Worm (Caenorhabditis elegans) whole organism, L4 larva: ENCODE results near the gene W09C2.8.

Experiments used
- F26F4.8 ChIP-seq: fragments of 200-800 bp; sonication (Bioruptor generic); conservative IDR thresholded peaks from 2 replicates; pipeline ENCODE4 v1.3.6; 2022; ENCODE audit warnings: missing genetic modification characterization, missing compliant biosample characterization
- F49E8.2 ChIP-seq: sonication (generic microtip); optimal IDR thresholded peaks from 2 replicates; lab custom pipeline; 2016; ENCODE audit warnings: missing compliant biosample characterization, mild to moderate bottlenecking, missing genetic modification characterization, borderline replicate concordance
- R02D3.7 ChIP-seq: fragments of 150-350 bp; sonication (generic microtip); optimal IDR thresholded peaks from 3 replicates; lab custom pipeline; 2014; ENCODE audit warnings: missing biosample characterization, missing genetic modification characterization
- T26A8.4 ChIP-seq: fragments of 200-800 bp; sonication (Bioruptor generic); IDR thresholded peaks from 2 replicates; pipeline ENCODE4 v1.3.6; 2022; ENCODE audit warnings: missing genetic modification characterization, missing compliant biosample characterization
- Y105C5A.15 ChIP-seq: fragments of 200-800 bp; sonication (Bioruptor generic); IDR thresholded peaks from 2 replicates; pipeline ENCODE4 v1.3.6; 2022; ENCODE audit warnings: missing genetic modification characterization, missing compliant biosample characterization
- Y48G9A.11 ChIP-seq: fragments of 200-800 bp; sonication (Bioruptor generic); IDR thresholded peaks from 2 replicates; pipeline ENCODE4 v1.3.6; 2022; ENCODE audit warnings: missing genetic modification reagents, missing genetic modification characterization, missing compliant biosample characterization
- arid-1 ChIP-seq: fragments of 200-800 bp; sonication (Bioruptor generic); conservative IDR thresholded peaks from 2 replicates; pipeline ENCODE4 v1.3.6; 2022; ENCODE audit warnings: missing genetic modification reagents, missing genetic modification characterization, missing compliant biosample characterization
- attf-4 ChIP-seq: sonication (generic microtip); optimal IDR thresholded peaks from 3 replicates; lab custom pipeline; 2017; ENCODE audit warnings: missing biosample characterization, missing genetic modification characterization
- ceh-20 ChIP-seq: fragments of 200-800 bp; sonication (Bioruptor generic); IDR thresholded peaks from 2 replicates; pipeline ENCODE4 v1.3.6; 2022; ENCODE audit warnings: missing genetic modification reagents, missing genetic modification characterization, missing compliant biosample characterization
- ceh-32 ChIP-seq: sonication (generic microtip); optimal IDR thresholded peaks from 2 replicates; lab custom pipeline; 2016; ENCODE audit warnings: mild to moderate bottlenecking, missing genetic modification characterization, missing compliant biosample characterization; ENCODE audit not compliant: poor library complexity
- ceh-44 ChIP-seq: fragments of 200-800 bp; sonication (Bioruptor generic); IDR thresholded peaks from 2 replicates; pipeline ENCODE4 v1.3.6; 2022; ENCODE audit warnings: missing genetic modification reagents, missing genetic modification characterization, missing compliant biosample characterization
- daf-12 ChIP-seq: fragments of 150-350 bp; optimal IDR thresholded peaks from 2 replicates; lab custom pipeline; 2014; ENCODE audit warnings: missing biosample characterization, missing genetic modification reagents, missing genetic modification characterization
- daf-16 ChIP-seq, 3 experiments: sonication (generic microtip); optimal IDR thresholded peaks; 2 replicates each; lab custom pipeline; 2016 to 2017; ENCODE audit warnings: missing genetic modification characterization in 3 of 3, missing genetic modification reagents in 3 of 3, mild to moderate bottlenecking in 2 of 3, missing compliant biosample characterization in 2 of 3, missing biosample characterization in 1 of 3, moderate library complexity in 1 of 3
- daf-19 ChIP-seq: fragments of 200-800 bp; sonication (Bioruptor generic); conservative IDR thresholded peaks from 2 replicates; pipeline ENCODE4 v1.3.6; 2022; ENCODE audit warnings: missing genetic modification characterization, missing compliant biosample characterization
- daf-8 ChIP-seq: fragments of 200-800 bp; sonication (Bioruptor generic); IDR thresholded peaks from 2 replicates; pipeline ENCODE4 v1.3.6; 2022; ENCODE audit warnings: missing genetic modification characterization, missing compliant biosample characterization
- dpl-1 ChIP-seq: fragments of 150-350 bp; optimal IDR thresholded peaks from 2 replicates; lab custom pipeline; 2014; ENCODE audit warnings: missing biosample characterization, missing genetic modification reagents, missing genetic modification characterization
- dve-1 ChIP-seq: sonication (generic microtip); optimal IDR thresholded peaks from 2 replicates; lab custom pipeline; 2017; ENCODE audit warnings: antibody characterized with exemption, mild to moderate bottlenecking, missing genetic modification characterization, missing compliant biosample characterization; ENCODE audit not compliant: insufficient read depth
- egl-27 ChIP-seq: sonication (generic microtip); optimal IDR thresholded peaks from 3 replicates; lab custom pipeline; 2017; ENCODE audit warnings: missing biosample characterization, missing genetic modification reagents, missing genetic modification characterization
- fkh-10 ChIP-seq: fragments of 150-350 bp; optimal IDR thresholded peaks from 2 replicates; lab custom pipeline; 2014; ENCODE audit warnings: missing biosample characterization, missing genetic modification reagents, missing genetic modification characterization
- hif-1 ChIP-seq, 2 experiments: sonication (generic microtip); optimal IDR thresholded peaks; 2 replicates each; lab custom pipeline; 2016 to 2017; ENCODE audit warnings: missing compliant biosample characterization in 2 of 2, missing genetic modification characterization in 2 of 2, missing genetic modification reagents in 2 of 2, missing genotype in 2 of 2, mild to moderate bottlenecking in 1 of 2
- jun-1 ChIP-seq: fragments of 150-350 bp; optimal IDR thresholded peaks from 2 replicates; lab custom pipeline; 2014; ENCODE audit warnings: missing biosample characterization, missing genetic modification reagents, missing genetic modification characterization
- lin-1 ChIP-seq: fragments of 200-800 bp; sonication (Bioruptor generic); IDR thresholded peaks from 2 replicates; pipeline ENCODE4 v1.3.6; 2022; ENCODE audit warnings: missing genetic modification reagents, missing genetic modification characterization, missing compliant biosample characterization
- lin-13 ChIP-seq: fragments of 150-350 bp; optimal IDR thresholded peaks from 2 replicates; lab custom pipeline; 2014; ENCODE audit warnings: missing biosample characterization, missing genetic modification reagents, missing genetic modification characterization
- lsy-2 ChIP-seq, 2 experiments: fragments of 150-350 bp in 1 of 2; sonication (generic microtip) in 1 of 2; optimal IDR thresholded peaks; 2 replicates each; lab custom pipeline; 2014 to 2017; ENCODE audit warnings: missing biosample characterization in 2 of 2, missing genetic modification characterization in 2 of 2
- mdl-1 ChIP-seq, 2 experiments: fragments of 150-350 bp in 1 of 2; sonication (generic microtip) in 1 of 2; optimal IDR thresholded peaks; 2 replicates each; lab custom pipeline; 2014 to 2017; ENCODE audit warnings: missing biosample characterization in 2 of 2, missing genetic modification characterization in 2 of 2
- mep-1 ChIP-seq: fragments of 150-350 bp; sonication (generic microtip); optimal IDR thresholded peaks from 3 replicates; lab custom pipeline; 2014; ENCODE audit warnings: missing biosample characterization, missing genetic modification characterization
- mes-2 ChIP-seq: sonication (generic microtip); optimal IDR thresholded peaks from 2 replicates; lab custom pipeline; 2016; ENCODE audit warnings: missing genotype, mild to moderate bottlenecking, missing genetic modification characterization, missing compliant biosample characterization; ENCODE audit not compliant: poor library complexity, severe bottlenecking
- mxl-2 ChIP-seq: fragments of 200-800 bp; sonication (Bioruptor generic); conservative IDR thresholded peaks from 2 replicates; pipeline ENCODE4 v1.3.6; 2022; ENCODE audit warnings: missing genetic modification reagents, missing genetic modification characterization, missing compliant biosample characterization
- mxl-3 ChIP-seq: fragments of 200-800 bp; sonication (Bioruptor generic); optimal IDR thresholded peaks from 2 replicates; lab custom pipeline; 2018; ENCODE audit warnings: mild to moderate bottlenecking, missing genetic modification characterization, missing compliant biosample characterization
- nhr-102 ChIP-seq: sonication (generic microtip); optimal IDR thresholded peaks from 2 replicates; lab custom pipeline; 2016; ENCODE audit warnings: mild to moderate bottlenecking, missing genetic modification characterization, moderate library complexity, missing compliant biosample characterization
- nhr-11 ChIP-seq: fragments of 150-350 bp; optimal IDR thresholded peaks from 2 replicates; lab custom pipeline; 2014; ENCODE audit warnings: missing biosample characterization, missing genetic modification characterization
- nhr-111 ChIP-seq: fragments of 200-800 bp; sonication (Bioruptor generic); optimal IDR thresholded peaks from 2 replicates; lab custom pipeline; 2018; ENCODE audit warnings: mild to moderate bottlenecking, missing genetic modification characterization, missing compliant biosample characterization
- nhr-28 ChIP-seq: fragments of 150-350 bp; optimal IDR thresholded peaks from 2 replicates; lab custom pipeline; 2014; ENCODE audit warnings: missing biosample characterization, missing genetic modification characterization
- nhr-48 ChIP-seq: sonication (generic microtip); optimal IDR thresholded peaks from 2 replicates; lab custom pipeline; 2016; ENCODE audit warnings: mild to moderate bottlenecking, missing genetic modification characterization, missing compliant biosample characterization
- nhr-6 ChIP-seq: fragments of 150-350 bp; optimal IDR thresholded peaks from 2 replicates; lab custom pipeline; 2014; ENCODE audit warnings: missing biosample characterization, missing genetic modification characterization
- nhr-77 ChIP-seq: fragments of 150-350 bp; optimal IDR thresholded peaks from 2 replicates; lab custom pipeline; 2014; ENCODE audit warnings: missing biosample characterization, missing genetic modification characterization
- php-3 ChIP-seq: fragments of 200-800 bp; sonication (Bioruptor generic); IDR thresholded peaks from 2 replicates; pipeline ENCODE4 v1.3.6; 2022; ENCODE audit warnings: missing genetic modification reagents, missing genetic modification characterization, missing compliant biosample characterization
- pqm-1 ChIP-seq: sonication (generic microtip); optimal IDR thresholded peaks from 2 replicates; lab custom pipeline; 2017; ENCODE audit warnings: missing biosample characterization, missing genetic modification characterization
- sdz-12 ChIP-seq: fragments of 200-800 bp; sonication (Bioruptor generic); optimal IDR thresholded peaks from 2 replicates; lab custom pipeline; 2018; ENCODE audit warnings: mild to moderate bottlenecking, missing genetic modification characterization, missing compliant biosample characterization
- spr-3 ChIP-seq: fragments of 200-800 bp; sonication (Bioruptor generic); optimal IDR thresholded peaks from 2 replicates; lab custom pipeline; 2018; ENCODE audit warnings: mild to moderate bottlenecking, missing genetic modification characterization, missing compliant biosample characterization
- tra-1 ChIP-seq: fragments of 200-800 bp; sonication (Bioruptor generic); IDR thresholded peaks from 2 replicates; pipeline ENCODE4 v1.3.6; 2022; ENCODE audit warnings: missing genetic modification reagents, missing genetic modification characterization, missing compliant biosample characterization
- unc-39 ChIP-seq: sonication (generic microtip); optimal IDR thresholded peaks from 2 replicates; lab custom pipeline; 2017; ENCODE audit warnings: missing biosample characterization, missing genetic modification characterization
- unc-62 ChIP-seq, 3 experiments: fragments of 150-350 bp in 1 of 3; sonication (generic microtip); optimal IDR thresholded peaks in 2 of 3; peaks in 1 of 3; 1 replicate in 1 of 3; 2 replicates in 2 of 3; lab custom pipeline; 2014 to 2017; ENCODE audit warnings: missing biosample characterization in 3 of 3, missing genetic modification characterization in 3 of 3, missing genetic modification reagents in 3 of 3, missing genotype in 1 of 3
- zfp-2 ChIP-seq: sonication (generic microtip); optimal IDR thresholded peaks from 2 replicates; lab custom pipeline; 2016; ENCODE audit warnings: mild to moderate bottlenecking, missing genetic modification characterization, missing compliant biosample characterization
- ztf-11 ChIP-seq: fragments of 150-350 bp; optimal IDR thresholded peaks from 2 replicates; lab custom pipeline; 2014; ENCODE audit warnings: missing biosample characterization, missing genetic modification characterization

Gene W09C2.8

ce11 chrIV:9654017-9654416 lies 29.8 kb upstream of the W09C2.8 start, which contains the start of gene F58G6.7:
Gene F58G6.7, plus strand, starts transcription at chrIV:9654317.
- no peak for TF ChIP-seq unc-62 (GFP tag; optimal IDR thresholded peaks at IDR 0.05 in 1 of 2; lab: Kevin White, UChicago)
- no peak for TF ChIP-seq unc-62 (tag; optimal IDR thresholded peaks at IDR 0.05; lab: Kevin White, UChicago)
- TF ChIP-seq nhr-11 (tag; lab: Kevin White, UChicago), result no peak
- no peak for TF ChIP-seq nhr-111
- no peak for TF ChIP-seq zfp-2 (tag; lab: Kevin White, UChicago)
- TF ChIP-seq sdz-12 (GFP tag; lab: Kevin White, UChicago), result no peak
- TF ChIP-seq daf-8 (GFP tag; lab: Robert Waterston, UW), result no peak
- no peak for TF ChIP-seq Y48G9A.11 (GFP tag; lab: Robert Waterston, UW)
- TF ChIP-seq nhr-28, result no peak
- TF ChIP-seq mxl-3 (GFP tag; lab: Kevin White, UChicago), result no peak
- no peak for TF ChIP-seq Y105C5A.15 (GFP tag; lab: Robert Waterston, UW)
- TF ChIP-seq tra-1 (GFP tag; lab: Robert Waterston, UW), result no peak

DNA sequence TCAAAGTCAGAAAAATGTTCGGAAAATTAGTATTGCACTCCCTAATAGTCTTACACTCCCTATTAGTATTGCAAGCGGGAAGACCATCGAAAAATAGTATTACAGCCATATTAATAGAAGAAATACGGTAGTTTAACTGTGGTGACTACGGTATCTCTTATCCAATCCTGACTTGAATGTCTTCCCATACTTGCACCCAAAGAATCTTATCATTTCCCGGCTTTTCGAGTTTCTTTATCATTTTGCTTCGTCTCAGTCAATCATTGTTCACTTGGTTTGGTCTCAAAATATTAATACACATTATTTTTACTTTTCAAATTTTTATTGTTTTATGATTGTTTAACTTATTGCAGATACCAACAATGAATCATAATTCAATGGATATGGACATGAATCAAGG lies 29.0 kb upstream of the W09C2.8 start, which contains the start of gene F58G6.3:
TSS of gene F58G6.3 (plus strand) at position 352 of the 400 bp plus-strand sequence.
- peak; percentile 5 for TF ChIP-seq pqm-1 (tag; lab: Kevin White, UChicago)
- no peak for TF ChIP-seq daf-19
- no peak for TF ChIP-seq F49E8.2 (tag; lab: Kevin White, UChicago)
- peak in 1 of 2 experiments; percentile 64 for TF ChIP-seq lsy-2 (tag; optimal IDR thresholded peaks at IDR 0.05; lab: Kevin White, UChicago)
- no peak for TF ChIP-seq daf-16 (GFP tag; optimal IDR thresholded peaks at IDR 0.05; lab: Kevin White, UChicago)
- peak; percentile 29 for TF ChIP-seq daf-16 (tag; optimal IDR thresholded peaks at IDR 0.05; lab: Kevin White, UChicago)
- TF ChIP-seq ceh-32 (tag; lab: Kevin White, UChicago), result no peak
- TF ChIP-seq T26A8.4, result no peak
- no peak for TF ChIP-seq arid-1 (GFP tag; lab: Robert Waterston, UW)
- TF ChIP-seq mxl-2 (GFP tag; lab: Robert Waterston, UW), result no peak
- TF ChIP-seq php-3 (GFP tag; lab: Robert Waterston, UW), result no peak
- no peak for TF ChIP-seq Y105C5A.15 (GFP tag; lab: Robert Waterston, UW)
- TF ChIP-seq nhr-102 (tag; lab: Kevin White, UChicago), result no peak
- no peak for TF ChIP-seq spr-3 (GFP tag; lab: Kevin White, UChicago)
- peak; percentile 20 for TF ChIP-seq dve-1 (tag; lab: Kevin White, UChicago)
- TF ChIP-seq attf-4, result no peak
- TF ChIP-seq ztf-11 (tag; lab: Kevin White, UChicago), result no peak
- no peak for TF ChIP-seq nhr-77 (tag; lab: Kevin White, UChicago)
- TF ChIP-seq, all 104 proteins: peak for 4

- TF ChIP-seq unc-62 (GFP tag; optimal IDR thresholded peaks at IDR 0.05 in 1 of 2; lab: Kevin White, UChicago) (peak in 1 of 2 experiments; percentile 44), unc-62 (tag; optimal IDR thresholded peaks at IDR 0.05; lab: Kevin White, UChicago) (no peak), daf-12 (no peak), R02D3.7 (tag; lab: Kevin White, UChicago) (no peak), F26F4.8 (GFP tag; lab: Robert Waterston, UW) (no peak), unc-39 (tag; lab: Kevin White, UChicago) (no peak), sdz-12 (GFP tag; lab: Kevin White, UChicago) (no peak), lin-1 (GFP tag; lab: Robert Waterston, UW) (peak; percentile 58; the same call in 1 of the 2 replicates), nhr-28 (peak; percentile 41), dpl-1 (GFP tag; lab: Kevin White, UChicago) (no peak), nhr-11 (tag; lab: Kevin White, UChicago) (no peak), ceh-20 (GFP tag; lab: Robert Waterston, UW) (0 out of 2 replicates have a peak, but pooled peaks have one; percentile 31), mep-1 (tag; lab: Kevin White, UChicago) (peak; percentile 75), hif-1 (tag; optimal IDR thresholded peaks at IDR 0.05; lab: Kevin White, UChicago) (peak in 1 of 2 experiments; percentile 29), ceh-44 (GFP tag; lab: Robert Waterston, UW) (no peak), jun-1 (tag; lab: Kevin White, UChicago) (no peak), mdl-1 (tag; optimal IDR thresholded peaks at IDR 0.05; lab: Kevin White, UChicago) (peak in 1 of 2 experiments; percentile 16), nhr-6 (peak; percentile 33), fkh-10 (GFP tag; lab: Kevin White, UChicago) (no peak), lin-13 (GFP tag; lab: Kevin White, UChicago) (no peak), mes-2 (tag; lab: Kevin White, UChicago) (no peak), egl-27 (tag; lab: Kevin White, UChicago) (no peak), nhr-48 (tag; lab: Kevin White, UChicago) (peak; percentile 77), dve-1 (tag; lab: Kevin White, UChicago) (peak; percentile 90)
These were observed 27.1 kb upstream of the W09C2.8 start, which contains the start of gene chca-1 for ce11 chrIV:9651234-9651633. Gene chca-1, plus strand, starts transcription at chrIV:9651394.
